Worm (Caenorhabditis elegans): ENCODE data around the gene Y46G5A.20.

DNA sequence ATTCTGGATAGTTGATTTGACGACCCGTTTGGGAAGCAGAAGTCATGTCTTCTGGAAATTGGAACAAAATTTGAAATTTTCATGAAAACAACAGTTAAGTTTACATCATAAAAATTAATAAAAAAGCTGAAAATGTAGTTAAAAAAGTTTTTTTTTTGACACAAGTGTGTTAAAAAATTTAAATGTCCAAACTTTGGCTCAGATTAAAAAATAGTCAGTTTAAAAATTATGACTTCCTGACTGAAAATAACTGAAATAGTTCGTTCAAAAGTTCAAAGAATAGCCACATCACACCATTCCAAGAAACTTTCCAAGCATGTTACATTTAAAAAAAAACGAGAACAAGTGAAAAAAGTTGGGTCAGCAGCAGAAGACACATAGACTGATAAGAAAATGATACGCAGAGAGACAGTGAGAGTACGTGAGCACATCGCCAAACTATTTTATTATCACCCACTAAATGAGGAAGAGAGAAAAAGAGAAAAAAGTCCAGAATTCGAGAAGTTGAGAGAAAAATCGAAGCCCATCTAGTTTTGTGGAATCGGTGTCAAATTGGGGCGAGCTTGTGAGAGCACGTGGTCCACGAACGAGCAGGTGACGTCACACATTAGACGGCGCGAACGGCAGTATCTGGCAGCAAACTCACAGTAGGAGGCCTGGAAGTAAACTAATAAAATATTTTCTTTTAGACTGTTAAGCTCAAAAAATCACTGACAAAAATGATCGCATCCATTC lies 5.8 kb downstream of the Y46G5A.20 start, which contains the start of gene acl-7:
- no peak for TF ChIP-seq ama-1 (optimal IDR thresholded peaks at IDR 0.05)
- TF ChIP-seq nhr-19 (GFP tag; conservative IDR thresholded peaks at IDR 0.05) = no peak
- no peak for TF ChIP-seq F16B12.6 (tag; optimal IDR thresholded peaks at IDR 0.05)
- TF ChIP-seq nhr-28 (tag; optimal IDR thresholded peaks at IDR 0.05) = no peak
- peak; percentile 42 for TF ChIP-seq elt-2 (tag; optimal IDR thresholded peaks at IDR 0.05)
- TF ChIP-seq lin-13 (GFP tag; optimal IDR thresholded peaks at IDR 0.05) = no peak
